Worm (Caenorhabditis elegans): ENCODE data around the gene srsx-1.

srsx-1 gene

ce11 chrV:17177967-17178366 lies at the start of gene srsx-1:
TSS of gene srsx-1 (minus strand) at chrV:17178067.
- TF ChIP-seq tbx-9 (tag; optimal IDR thresholded peaks at IDR 0.05; ENCODE audit: borderline replicate concordance) = no peak
- TF ChIP-seq F33H1.4 (GFP tag; IDR thresholded peaks at IDR 0.05) = no peak
- TF ChIP-seq F57A8.1 (GFP tag; optimal IDR thresholded peaks at IDR 0.05) = no peak
- TF ChIP-seq mel-28 (tag; optimal IDR thresholded peaks at IDR 0.05; ENCODE audit: borderline replicate concordance) = no peak
- no peak for TF ChIP-seq sea-2 (GFP tag; IDR thresholded peaks at IDR 0.05)
- no peak for TF ChIP-seq nhr-120 (GFP tag; IDR thresholded peaks at IDR 0.05)
- no peak for TF ChIP-seq attf-5 (GFP tag; optimal IDR thresholded peaks at IDR 0.05)
- TF ChIP-seq cebp-2 (GFP tag; IDR thresholded peaks at IDR 0.05) = no peak
- TF ChIP-seq F22D6.2 (tag; optimal IDR thresholded peaks at IDR 0.05) = no peak

ce11 chrV:17226119-17226518 lies 48.3 kb upstream of the srsx-1 start, which contains the start of gene srh-112:
TSS of gene srh-112 (minus strand) at chrV:17226219.
- TF ChIP-seq him-1 (tag; optimal IDR thresholded peaks at IDR 0.05) = no peak
- no peak for TF ChIP-seq nfya-1 (tag; optimal IDR thresholded peaks at IDR 0.05; ENCODE audit: borderline replicate concordance, insufficient read depth)
- no peak for TF ChIP-seq ztf-26 (tag; optimal IDR thresholded peaks at IDR 0.05)
- TF ChIP-seq zim-3 (tag; optimal IDR thresholded peaks at IDR 0.05) = no peak
- no peak for TF ChIP-seq athp-1 (tag; optimal IDR thresholded peaks at IDR 0.05)
- TF ChIP-seq rcor-1 (GFP tag; IDR thresholded peaks at IDR 0.05) = no peak
- no peak for TF ChIP-seq nhr-90 (tag; optimal IDR thresholded peaks at IDR 0.05)
- TF ChIP-seq Y56A3A.18 (GFP tag; IDR thresholded peaks at IDR 0.05) = no peak
- TF ChIP-seq ets-4 (GFP tag; optimal IDR thresholded peaks at IDR 0.05) = no peak
- no peak for TF ChIP-seq ZK185.1 (tag; optimal IDR thresholded peaks at IDR 0.05; ENCODE audit: poor library complexity, severe bottlenecking)
- TF ChIP-seq aptf-2 (GFP tag; conservative IDR thresholded peaks at IDR 0.05) = no peak
- TF ChIP-seq hrde-1 (tag; optimal IDR thresholded peaks at IDR 0.05; ENCODE audit: borderline replicate concordance) = no peak
- TF ChIP-seq lsl-1 (GFP tag; optimal IDR thresholded peaks at IDR 0.05) = no peak
- TF ChIP-seq sptf-2 (GFP tag; optimal IDR thresholded peaks at IDR 0.05) = no peak
- TF ChIP-seq tlf-1 (GFP tag; optimal IDR thresholded peaks at IDR 0.05) = no peak
- no peak for TF ChIP-seq madf-10 (tag; optimal IDR thresholded peaks at IDR 0.05)
- TF ChIP-seq snpc-4 (GFP tag; optimal IDR thresholded peaks at IDR 0.05) = no peak
- TF ChIP-seq snpc-4 (tag; optimal IDR thresholded peaks at IDR 0.05) = no peak

DNA sequence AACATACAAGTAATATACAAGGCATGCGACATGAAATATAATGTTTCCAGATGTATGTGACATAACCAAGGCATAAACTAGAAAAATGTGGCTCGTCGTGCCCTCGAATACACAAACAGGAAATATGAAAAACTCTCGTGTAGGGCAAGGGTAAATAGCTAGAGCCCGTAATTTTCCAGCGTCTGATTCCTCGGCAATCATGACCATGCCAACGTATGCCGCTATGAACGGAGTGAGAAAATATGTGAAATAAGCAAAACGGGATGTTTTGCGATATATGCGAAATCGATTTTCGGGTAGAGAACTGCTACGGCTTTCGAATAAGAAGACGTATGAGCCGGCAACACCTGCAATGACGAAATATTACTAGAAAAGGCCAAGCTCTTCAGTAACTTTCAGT lies 47.5 kb upstream of the srsx-1 start, which contains the start of gene scl-25:
TSS of gene scl-25 (plus strand) at position 301 of the 400 bp plus-strand sequence.
- TF ChIP-seq F57C9.4 (tag; optimal IDR thresholded peaks at IDR 0.05) = no peak
- TF ChIP-seq lin-35 (GFP tag; optimal IDR thresholded peaks at IDR 0.05) = no peak
- TF ChIP-seq F22D6.2 (tag; optimal IDR thresholded peaks at IDR 0.05) = no peak
- no peak for TF ChIP-seq unc-130 (GFP tag; optimal IDR thresholded peaks at IDR 0.05)
- no peak for TF ChIP-seq egrh-3 (GFP tag; IDR thresholded peaks at IDR 0.05)
- no peak for TF ChIP-seq lin-54 (GFP tag; optimal IDR thresholded peaks at IDR 0.05)
- no peak for TF ChIP-seq F23B12.7 (tag; optimal IDR thresholded peaks at IDR 0.05; ENCODE audit: insufficient read depth)
- no peak for TF ChIP-seq Y95B8A.8 (GFP tag; IDR thresholded peaks at IDR 0.05)
- TF ChIP-seq snpc-3.4 (tag; optimal IDR thresholded peaks at IDR 0.05) = no peak

DNA sequence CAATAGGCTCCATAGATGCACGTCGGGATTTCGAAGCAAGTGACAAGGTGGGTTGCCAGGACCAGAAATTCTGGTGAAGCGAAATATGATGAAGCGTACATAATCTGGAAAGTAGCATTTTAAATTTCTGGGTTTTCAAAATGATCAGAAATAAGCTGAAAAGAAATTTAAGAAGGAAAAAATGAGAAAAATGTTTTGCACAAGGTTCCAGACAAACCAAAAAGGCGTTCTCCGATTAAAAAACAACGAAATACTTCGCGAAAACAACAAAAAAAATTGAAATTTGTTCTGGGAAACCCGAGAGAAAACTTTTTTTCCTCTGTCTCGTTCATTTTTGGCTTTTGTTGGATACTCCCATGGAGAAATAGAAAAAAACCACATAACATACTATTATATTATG lies 45.4 kb upstream of the srsx-1 start, which contains the start of gene srh-252:
TSS of gene srh-252 (minus strand) at position 101 of the 400 bp plus-strand sequence.
- TF ChIP-seq ceh-58 (GFP tag; IDR thresholded peaks at IDR 0.05) (no peak), gei-17 (GFP tag; optimal IDR thresholded peaks at IDR 0.05) (no peak), mel-28 (tag; optimal IDR thresholded peaks at IDR 0.05; ENCODE audit: borderline replicate concordance) (no peak)
